Worm (Caenorhabditis elegans): ENCODE data around the gene gst-30.
A peak's percentile ranks its signal among the peaks of the same experiment; 100 is the strongest.
"Not testable (repeated sequence)": the region's sequence is repeated elsewhere in the genome, so short reads cannot be mapped to it uniquely, and the experiment has no call there.

gst-30 gene

DNA sequence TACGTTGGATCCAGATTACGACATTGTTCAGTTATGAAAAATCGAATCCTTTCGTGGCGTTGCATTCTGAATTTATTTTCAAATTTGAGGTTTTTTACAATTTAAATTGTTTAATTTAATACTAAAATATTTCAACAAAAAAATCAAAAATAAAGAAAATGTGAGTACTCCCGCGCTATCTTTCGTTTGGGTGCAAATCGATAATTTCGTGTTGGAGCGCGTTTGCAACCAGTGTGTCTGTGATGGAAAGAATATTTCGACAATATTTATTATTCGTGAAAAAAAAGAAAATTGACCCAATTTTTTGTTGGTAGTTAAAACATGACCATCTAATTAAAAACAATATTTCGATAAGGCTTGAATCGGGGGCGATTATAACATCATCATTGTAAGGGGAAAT lies 32.8 kb downstream of the gst-30 start, which contains the start of gene R05F9.9 (continued):
- TF ChIP-seq zim-3 (tag; optimal IDR thresholded peaks at IDR 0.05) (no peak), F33H1.4 (GFP tag; IDR thresholded peaks at IDR 0.05) (peak; percentile 6; the same call in 1 of the 2 replicates), F37B4.10 (GFP tag; IDR thresholded peaks at IDR 0.05) (no peak), fkh-3 (tag; optimal IDR thresholded peaks at IDR 0.05) (no peak), rcor-1 (GFP tag; IDR thresholded peaks at IDR 0.05) (no peak), ekl-4 (GFP tag; IDR thresholded peaks at IDR 0.05) (peak; percentile 50), nhr-80 (tag; optimal IDR thresholded peaks at IDR 0.05) (peak; percentile 17), nhr-90 (tag; optimal IDR thresholded peaks at IDR 0.05) (peak; percentile 10), ceh-100 (GFP tag; IDR thresholded peaks at IDR 0.05) (no peak), T26A5.8 (tag; optimal IDR thresholded peaks at IDR 0.05) (no peak), ztf-18 (tag; optimal IDR thresholded peaks at IDR 0.05) (no peak), lin-54 (GFP tag; optimal IDR thresholded peaks at IDR 0.05) (peak; percentile 59), bed-2 (GFP tag; IDR thresholded peaks at IDR 0.05) (no peak), die-1 (tag; optimal IDR thresholded peaks at IDR 0.05) (no peak), athp-1 (tag; optimal IDR thresholded peaks at IDR 0.05) (no peak), hlh-26 (GFP tag; conservative IDR thresholded peaks at IDR 0.05) (no peak), lin-35 (GFP tag; optimal IDR thresholded peaks at IDR 0.05) (peak in 1 of 3 experiments; percentile 58), mes-4 (tag; optimal IDR thresholded peaks at IDR 0.05) (no peak), ztf-26 (tag; optimal IDR thresholded peaks at IDR 0.05) (peak; percentile 37), tbx-9 (tag; optimal IDR thresholded peaks at IDR 0.05; ENCODE audit: borderline replicate concordance) (no peak), cebp-1 (GFP tag; IDR thresholded peaks at IDR 0.05) (no peak), cebp-1 (tag; optimal IDR thresholded peaks at IDR 0.05) (peak; percentile 57), Y53G8AR.9 (GFP tag; conservative IDR thresholded peaks at IDR 0.05) (peak; percentile 86), lin-40 (tag; optimal IDR thresholded peaks at IDR 0.05) (peak; percentile 8), ceh-79 (tag; optimal IDR thresholded peaks at IDR 0.05) (peak; percentile 12), Y79H2A.3 (GFP tag; conservative IDR thresholded peaks at IDR 0.05) (no peak), F55B11.4 (tag; optimal IDR thresholded peaks at IDR 0.05; ENCODE audit: borderline replicate concordance, insufficient read depth) (no peak), pha-4 (tag; optimal IDR thresholded peaks at IDR 0.05) (no peak), hrde-1 (tag; optimal IDR thresholded peaks at IDR 0.05; ENCODE audit: borderline replicate concordance) (no peak), somi-1 (GFP tag; optimal IDR thresholded peaks at IDR 0.05) (no peak), ceh-91 (GFP tag; IDR thresholded peaks at IDR 0.05) (no peak), efl-1 (GFP tag; optimal IDR thresholded peaks at IDR 0.05) (peak; percentile 39), chd-7 (tag; optimal IDR thresholded peaks at IDR 0.05) (no peak), attf-6 (GFP tag; IDR thresholded peaks at IDR 0.05) (no peak)

DNA sequence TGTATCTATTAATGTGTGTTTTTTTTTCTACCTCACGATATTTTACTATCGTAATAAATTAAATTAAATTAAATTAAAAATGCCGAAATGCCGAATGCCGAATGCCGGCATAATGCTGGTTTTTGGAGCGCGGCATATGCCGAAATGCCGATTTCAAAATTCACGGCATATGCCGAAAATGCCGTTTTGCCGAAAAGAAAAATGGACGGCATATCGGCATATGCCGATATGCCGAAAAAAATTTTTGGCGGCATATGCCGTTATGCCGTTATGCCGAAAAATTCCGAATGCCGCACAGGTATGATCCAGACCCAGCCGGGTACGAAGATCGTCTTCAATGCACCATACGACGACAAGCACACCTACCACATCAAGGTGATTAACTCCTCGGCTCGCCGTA lies 36.3 kb downstream of the gst-30 start, which contains the start of gene msp-32:
TSS of gene msp-32 (plus strand) at position 301 of the 400 bp plus-strand sequence.
- not testable (repeated sequence) for TF ChIP-seq snpc-4 (GFP tag; optimal IDR thresholded peaks at IDR 0.05); snpc-4 (tag; optimal IDR thresholded peaks at IDR 0.05); ceh-79 (tag; optimal IDR thresholded peaks at IDR 0.05); lin-54 (GFP tag; optimal IDR thresholded peaks at IDR 0.05)

DNA sequence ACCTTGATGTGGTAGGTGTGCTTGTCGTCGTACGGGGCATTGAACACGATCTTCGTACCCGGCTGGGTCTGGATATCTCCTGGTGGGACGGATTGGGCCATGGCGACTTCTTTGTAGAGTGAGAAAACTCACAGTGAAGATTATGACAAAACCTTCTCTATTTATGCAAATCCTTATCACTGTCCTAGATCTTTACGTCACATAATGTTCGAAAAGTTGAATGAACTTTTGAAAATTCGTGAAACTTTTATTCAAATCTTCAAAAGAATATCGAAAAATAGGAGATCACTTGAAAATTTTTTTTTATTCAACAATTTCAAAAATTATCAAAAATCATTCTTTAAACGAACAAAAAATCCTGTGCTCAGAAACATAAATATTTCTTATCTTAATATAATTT lies 42.3 kb downstream of the gst-30 start, which contains the start of gene msp-33:
TSS of gene msp-33 (minus strand) at position 101 of the 400 bp plus-strand sequence.
- TF ChIP-seq K12H6.12 (tag; optimal IDR thresholded peaks at IDR 0.05) (no peak), nhr-120 (GFP tag; IDR thresholded peaks at IDR 0.05) (0 out of 2 replicates have a peak, but pooled peaks have one; percentile 66)

Data from whole organism, young adult.